Worm (Caenorhabditis elegans) whole organism, midembryonic: ENCODE data around the gene sinh-1.

Experiments used
- T22C8.4 ChIP-seq: fragments of 200-800 bp; sonication (Bioruptor generic); IDR thresholded peaks from 2 replicates; pipeline ENCODE4 v1.3.6; 2022; ENCODE audit warnings: missing genetic modification characterization, missing compliant biosample characterization
- cog-1 ChIP-seq: sonication (generic microtip); optimal IDR thresholded peaks from 2 replicates; lab custom pipeline; 2016; ENCODE audit warnings: missing genetic modification characterization, missing compliant biosample characterization
- flt-1 ChIP-seq: fragments of 200-800 bp; sonication (Bioruptor generic); IDR thresholded peaks from 2 replicates; pipeline ENCODE4 v1.3.6; 2022; ENCODE audit warnings: missing genetic modification characterization, missing compliant biosample characterization
- klf-2 ChIP-seq: fragments of 200-800 bp; sonication (Bioruptor generic); conservative IDR thresholded peaks from 2 replicates; pipeline ENCODE4 v1.3.6; 2022; ENCODE audit warnings: missing genetic modification reagents, missing genetic modification characterization, missing compliant biosample characterization
- med-1 ChIP-seq: sonication (generic microtip); optimal IDR thresholded peaks from 2 replicates; lab custom pipeline; 2017; ENCODE audit warnings: missing genetic modification characterization, mild to moderate bottlenecking, missing compliant biosample characterization, antibody characterized with exemption, missing genetic modification reagents; ENCODE audit not compliant: insufficient read depth
- tab-1 ChIP-seq: fragments of 200-800 bp; sonication (Bioruptor generic); IDR thresholded peaks from 2 replicates; pipeline ENCODE4 v1.3.6; 2022; ENCODE audit warnings: missing genetic modification characterization, missing compliant biosample characterization
- ztf-29 ChIP-seq: fragments of 200-800 bp; sonication (Bioruptor generic); IDR thresholded peaks from 2 replicates; pipeline ENCODE4 v1.3.6; 2022; ENCODE audit warnings: missing genetic modification reagents, missing genetic modification characterization, missing compliant biosample characterization

Gene sinh-1

DNA sequence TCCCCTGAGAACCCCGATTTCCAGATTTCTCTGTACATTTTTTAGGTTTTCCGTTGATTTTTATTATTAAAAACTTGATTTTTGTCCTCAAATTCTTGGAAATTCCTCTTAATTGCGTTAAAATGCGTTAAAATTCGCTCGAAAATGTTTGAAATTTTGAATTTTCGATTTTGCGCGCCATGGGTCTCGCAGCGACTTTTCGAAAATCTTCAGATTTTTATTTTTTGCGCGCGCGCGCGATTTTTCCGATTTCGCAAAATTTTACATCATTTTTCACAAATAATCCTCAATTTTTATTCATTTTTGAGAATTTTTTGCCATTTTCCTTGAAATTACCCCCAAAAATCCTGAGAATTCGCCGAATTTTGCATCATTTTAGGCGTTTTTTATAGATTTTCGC, 55.9 kb downstream of the sinh-1 start:
- TF ChIP-seq med-1 (GFP tag; lab: Kevin White, UChicago) (no peak), cog-1 (tag; lab: Kevin White, UChicago) (no peak), T22C8.4 (GFP tag; lab: Robert Waterston, UW) (no peak), ztf-29 (no peak), flt-1 (no peak), klf-2 (GFP tag; lab: Robert Waterston, UW) (no peak), tab-1 (GFP tag; lab: Robert Waterston, UW) (no peak)
